Worm (Caenorhabditis elegans): Measurements from ENCODE around the gene zip-2.

zip-2 gene

ce11 chrIII:835713-836278 is 3.0 kb downstream of the zip-2 start (continued):
- TF ChIP-seq mxl-2 (GFP tag; conservative IDR thresholded peaks at IDR 0.05): peak; percentile 78
- TF ChIP-seq mxl-3 (GFP tag; optimal IDR thresholded peaks at IDR 0.05): peak; percentile 62
- TF ChIP-seq T20F7.1 (GFP tag; optimal IDR thresholded peaks at IDR 0.05): peak; percentile 77
- TF ChIP-seq Y75B8A.6 (GFP tag; IDR thresholded peaks at IDR 0.05): peak; percentile 99
- TF ChIP-seq ceh-62 (tag; optimal IDR thresholded peaks at IDR 0.05): no peak
- TF ChIP-seq zip-11 (GFP tag; IDR thresholded peaks at IDR 0.05): no peak
- TF ChIP-seq spr-1 (tag; optimal IDR thresholded peaks at IDR 0.05): peak; percentile 58
- peak; percentile 93 for TF ChIP-seq tra-1 (GFP tag; IDR thresholded peaks at IDR 0.05)
- TF ChIP-seq D1046.2 (GFP tag; IDR thresholded peaks at IDR 0.05): peak; percentile 91
- TF ChIP-seq nhr-11 (tag; optimal IDR thresholded peaks at IDR 0.05): no peak
- TF ChIP-seq pha-4 (GFP tag; IDR thresholded peaks at IDR 0.05): peak; percentile 95
- no peak for TF ChIP-seq pha-4 (tag; optimal IDR thresholded peaks at IDR 0.05)
- TF ChIP-seq F44E2.7 (GFP tag; IDR thresholded peaks at IDR 0.05): 0 out of 2 replicates have a peak, but pooled peaks have one; percentile 58
- TF ChIP-seq snpc-4 (tag; optimal IDR thresholded peaks at IDR 0.05): no peak
- TF ChIP-seq ceh-28 (tag; optimal IDR thresholded peaks at IDR 0.05): no peak
- peak; percentile 20 for TF ChIP-seq skn-1 (tag; optimal IDR thresholded peaks at IDR 0.05)
- peak; percentile 93; the same call in 1 of the 2 replicates for TF ChIP-seq vab-7 (GFP tag; IDR thresholded peaks at IDR 0.05)

ce11 chrIII:839491-839890 is 6.7 kb downstream of the zip-2 start, which contains the start of gene dos-3:
dos-3 (minus strand) TSS chrIII:839591.
- TF ChIP-seq T26A8.4 (GFP tag; IDR thresholded peaks at IDR 0.05): no peak
- TF ChIP-seq daf-8 (GFP tag; IDR thresholded peaks at IDR 0.05): no peak
- TF ChIP-seq ama-1 (optimal IDR thresholded peaks at IDR 0.05): no peak
- TF ChIP-seq F37D6.2 (tag; optimal IDR thresholded peaks at IDR 0.05): no peak
- TF ChIP-seq daf-16 (GFP tag; optimal IDR thresholded peaks at IDR 0.05): no peak
- no peak for TF ChIP-seq daf-16 (tag; optimal IDR thresholded peaks at IDR 0.05)
- no peak for TF ChIP-seq lir-3 (tag; optimal IDR thresholded peaks at IDR 0.05)
- TF ChIP-seq snpc-1.2 (GFP tag; IDR thresholded peaks at IDR 0.05): no peak
- no peak for TF ChIP-seq zip-2 (tag; optimal IDR thresholded peaks at IDR 0.05)
- no peak for TF ChIP-seq R02D3.7 (tag; optimal IDR thresholded peaks at IDR 0.05)
- no peak for TF ChIP-seq cey-2 (tag; optimal IDR thresholded peaks at IDR 0.05; ENCODE audit: borderline replicate concordance, insufficient read depth)

- TF ChIP-seq ces-1 (GFP tag; optimal IDR thresholded peaks at IDR 0.05) (no peak), zfp-2 (tag; optimal IDR thresholded peaks at IDR 0.05) (no peak), hlh-30 (tag; optimal IDR thresholded peaks at IDR 0.05; ENCODE audit: insufficient read depth) (peak; percentile 2), snpc-4 (tag; optimal IDR thresholded peaks at IDR 0.05) (no peak), skn-1 (tag; optimal IDR thresholded peaks at IDR 0.05) (no peak), nhr-102 (tag; optimal IDR thresholded peaks at IDR 0.05) (no peak), F49E8.2 (tag; optimal IDR thresholded peaks at IDR 0.05; ENCODE audit: borderline replicate concordance) (no peak), D1046.2 (GFP tag; IDR thresholded peaks at IDR 0.05) (no peak), cey-2 (tag; optimal IDR thresholded peaks at IDR 0.05; ENCODE audit: borderline replicate concordance, insufficient read depth) (no peak)
Measured at ce11 chrIII:841177-841576, 8.4 kb downstream of the zip-2 start, which contains the start of gene K02F3.9. K02F3.9 (minus strand) TSS chrIII:841366.

ce11 chrIII:842630-843029 is 9.8 kb downstream of the zip-2 start, which contains the start of gene far-8:
far-8 (plus strand) TSS chrIII:842930.
- TF ChIP-seq madf-5 (GFP tag; IDR thresholded peaks at IDR 0.05): no peak
- no peak for TF ChIP-seq lir-3 (tag; optimal IDR thresholded peaks at IDR 0.05)
- TF ChIP-seq sdz-12 (GFP tag; optimal IDR thresholded peaks at IDR 0.05): no peak
- no peak for TF ChIP-seq nhr-25 (tag; optimal IDR thresholded peaks at IDR 0.05; ENCODE audit: borderline replicate concordance, insufficient read depth)
- TF ChIP-seq snpc-1.2 (GFP tag; IDR thresholded peaks at IDR 0.05): no peak
- no peak for TF ChIP-seq nhr-41 (GFP tag; IDR thresholded peaks at IDR 0.05)
- TF ChIP-seq hlh-11 (tag; optimal IDR thresholded peaks at IDR 0.05): no peak
- no peak for TF ChIP-seq duxl-1 (tag; optimal IDR thresholded peaks at IDR 0.05; ENCODE audit: poor library complexity)
- TF ChIP-seq tra-1 (GFP tag; IDR thresholded peaks at IDR 0.05): no peak
- no peak for TF ChIP-seq mxl-3 (GFP tag; optimal IDR thresholded peaks at IDR 0.05)

Measured in whole organism, L4 larva.